Worm (Caenorhabditis elegans) whole organism, midembryonic: ENCODE results near the gene F21D5.5.

Experiments used
- cog-1 ChIP-seq: sonication (generic microtip); optimal IDR thresholded peaks from 2 replicates; lab custom pipeline; 2016; ENCODE audit warnings: missing genetic modification characterization, missing compliant biosample characterization
- ztf-29 ChIP-seq: fragments of 200-800 bp; sonication (Bioruptor generic); IDR thresholded peaks from 2 replicates; pipeline ENCODE4 v1.3.6; 2022; ENCODE audit warnings: missing genetic modification reagents, missing genetic modification characterization, missing compliant biosample characterization

DNA sequence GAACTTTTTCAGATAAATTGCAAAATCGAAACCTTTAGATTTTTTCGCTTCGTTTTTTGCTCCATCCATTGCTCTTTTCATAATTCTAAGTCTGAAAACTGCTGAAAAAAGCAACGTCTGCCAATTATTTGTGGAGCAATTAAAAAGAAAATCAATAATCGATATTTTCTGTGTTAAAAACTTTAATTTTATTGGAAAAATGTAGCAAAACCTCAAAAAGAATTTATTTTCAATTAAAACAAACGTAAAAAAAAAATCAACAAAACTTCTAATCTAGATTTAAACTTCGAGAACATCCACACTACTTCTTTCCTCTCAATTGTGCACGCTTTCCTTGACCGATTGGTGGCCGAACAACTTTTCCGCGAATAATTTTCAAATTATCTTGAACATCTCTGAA lies at the start of gene F21D5.5:
- TF ChIP-seq cog-1 (tag; lab: Kevin White, UChicago) (no peak), ztf-29 (no peak)
